Worm (Caenorhabditis elegans) whole organism, early embryonic: Measurements from ENCODE around the gene Y42H9AR.5.

ENCODE experiments used
- B0310.2 ChIP-seq: sonication (generic microtip); optimal IDR thresholded peaks from 2 replicates; lab custom pipeline; 2016; ENCODE audit warnings: mild to moderate bottlenecking, missing genetic modification characterization, missing compliant biosample characterization
- F13C5.2 ChIP-seq: sonication (generic microtip); optimal IDR thresholded peaks from 2 replicates; lab custom pipeline; 2017; ENCODE audit warnings: mild to moderate bottlenecking, missing genetic modification characterization, inconsistent platforms, missing compliant biosample characterization
- aly-1 ChIP-seq: sonication (generic microtip); optimal IDR thresholded peaks from 2 replicates; lab custom pipeline; 2016; ENCODE audit warnings: missing genetic modification characterization, missing compliant biosample characterization
- ama-1 ChIP-seq: fragments of 150-350 bp; optimal IDR thresholded peaks from 2 replicates; lab custom pipeline; 2014
- ceh-13 ChIP-seq: fragments of 200-800 bp; sonication (Bioruptor generic); optimal IDR thresholded peaks from 2 replicates; lab custom pipeline; 2018; ENCODE audit warnings: mild to moderate bottlenecking, missing genetic modification characterization, missing compliant biosample characterization
- ceh-36 ChIP-seq: sonication (generic microtip); optimal IDR thresholded peaks from 2 replicates; lab custom pipeline; 2016; ENCODE audit warnings: missing genetic modification characterization, inconsistent platforms, missing compliant biosample characterization
- ets-7 ChIP-seq: sonication (generic microtip); optimal IDR thresholded peaks from 2 replicates; lab custom pipeline; 2016; ENCODE audit warnings: missing genotype, missing genetic modification characterization, missing compliant biosample characterization
- flt-1 ChIP-seq: fragments of 200-800 bp; sonication (Bioruptor generic); IDR thresholded peaks from 2 replicates; pipeline ENCODE4 v1.3.6; 2022; ENCODE audit warnings: missing genetic modification characterization, missing compliant biosample characterization
- hmbx-1 ChIP-seq: sonication (generic microtip); optimal IDR thresholded peaks from 2 replicates; lab custom pipeline; 2016; ENCODE audit warnings: mild to moderate bottlenecking, missing genetic modification characterization, missing compliant biosample characterization
- hmg-4 ChIP-seq: fragments of 200-800 bp; sonication (Bioruptor generic); optimal IDR thresholded peaks from 2 replicates; lab custom pipeline; 2018; ENCODE audit warnings: mild to moderate bottlenecking, missing genetic modification characterization, missing compliant biosample characterization
- hnd-1 ChIP-seq: sonication (generic microtip); optimal IDR thresholded peaks from 2 replicates; lab custom pipeline; 2016; ENCODE audit warnings: missing genetic modification characterization, missing compliant biosample characterization
- pes-1 ChIP-seq: fragments of 200-800 bp; sonication (Bioruptor generic); IDR thresholded peaks from 2 replicates; pipeline ENCODE4 v1.3.6; 2022; ENCODE audit warnings: missing genetic modification reagents, missing genetic modification characterization, missing compliant biosample characterization
- scrt-1 ChIP-seq: fragments of 200-800 bp; sonication (Bioruptor generic); IDR thresholded peaks from 2 replicates; pipeline ENCODE4 v1.3.6; 2022; ENCODE audit warnings: missing genetic modification characterization, missing compliant biosample characterization
- sea-1 ChIP-seq: fragments of 200-800 bp; sonication (Bioruptor generic); conservative IDR thresholded peaks from 2 replicates; pipeline ENCODE4 v1.3.6; 2022; ENCODE audit warnings: missing genetic modification characterization, missing compliant biosample characterization
- tbx-11 ChIP-seq: fragments of 200-800 bp; sonication (Bioruptor generic); IDR thresholded peaks from 2 replicates; pipeline ENCODE4 v1.3.6; 2022; ENCODE audit warnings: missing genetic modification characterization, missing compliant biosample characterization
- tbx-37 ChIP-seq: fragments of 200-800 bp; sonication (Bioruptor generic); conservative IDR thresholded peaks from 2 replicates; pipeline ENCODE4 v1.3.6; 2022; ENCODE audit warnings: missing genetic modification reagents, missing genetic modification characterization, missing compliant biosample characterization
- tra-4 ChIP-seq: sonication (generic microtip); optimal IDR thresholded peaks from 2 replicates; lab custom pipeline; 2017; ENCODE audit warnings: missing genetic modification characterization, missing compliant biosample characterization

Gene Y42H9AR.5

DNA sequence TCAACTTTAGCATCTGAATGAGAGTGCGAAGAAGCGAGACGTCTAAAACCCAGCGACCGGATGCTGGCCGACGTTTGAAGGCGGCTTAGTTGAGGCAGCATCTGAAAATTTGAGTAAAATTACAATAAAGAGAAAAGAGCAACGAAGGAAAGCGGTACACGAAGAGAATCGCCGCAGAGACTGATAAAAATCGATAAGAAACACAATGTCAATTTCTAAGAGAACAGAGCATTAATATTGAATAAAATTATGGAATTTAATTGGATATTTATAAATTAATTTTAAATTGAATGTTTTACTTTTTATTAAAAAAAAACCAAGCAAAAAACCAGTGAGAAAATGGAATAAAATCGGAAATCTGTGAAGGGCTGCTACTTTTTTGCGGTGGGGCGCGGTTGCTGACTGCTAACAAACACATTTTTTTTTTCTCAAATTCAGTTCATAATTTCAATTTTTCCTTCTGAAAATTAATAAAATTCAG, 27.8 kb downstream of the Y42H9AR.5 start, which contains the start of the genes ndub-11 and moc-3:
ndub-11 (minus strand) TSS at position 101 of the 481 bp plus-strand sequence.
moc-3 (plus strand) TSS at position 431 of the 481 bp plus-strand sequence.
- TF ChIP-seq hnd-1, result no peak
- TF ChIP-seq pes-1, result no peak
- no peak for TF ChIP-seq hmbx-1 (tag; lab: Kevin White, UChicago)
- TF ChIP-seq sea-1, result no peak
- TF ChIP-seq ceh-36 (tag; lab: Kevin White, UChicago), result no peak
- TF ChIP-seq ceh-13 (GFP tag; lab: Kevin White, UChicago), result no peak
- TF ChIP-seq tbx-11 (GFP tag; lab: Robert Waterston, UW), result no peak
- TF ChIP-seq F13C5.2, result no peak
- TF ChIP-seq scrt-1, result no peak
- TF ChIP-seq ama-1 (lab: Kevin White, UChicago), result no peak
- TF ChIP-seq tbx-37 (GFP tag; lab: Robert Waterston, UW), result no peak
- no peak for TF ChIP-seq B0310.2 (tag; lab: Kevin White, UChicago)
- no peak for TF ChIP-seq hmg-4 (GFP tag; lab: Kevin White, UChicago)
- no peak for TF ChIP-seq flt-1 (GFP tag; lab: Robert Waterston, UW)

DNA sequence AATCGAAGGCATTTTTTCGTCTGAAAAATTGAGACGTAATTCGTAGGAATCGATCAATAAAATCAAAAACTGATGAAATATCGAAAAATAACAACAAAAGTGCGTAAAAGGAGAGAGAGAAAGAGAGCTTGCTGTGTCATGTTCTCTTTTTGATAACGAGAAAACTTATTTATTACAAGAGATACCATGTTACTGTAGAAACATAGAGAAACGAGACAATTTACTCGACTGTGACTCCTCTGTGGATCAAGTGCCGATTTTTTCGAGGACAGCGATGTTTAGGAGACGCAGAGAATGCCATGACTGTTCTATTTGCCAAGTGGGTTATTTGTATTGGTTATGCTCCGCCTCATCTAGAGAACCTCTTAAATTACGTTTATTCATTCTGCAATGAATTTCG, 31.2 kb downstream of the Y42H9AR.5 start, which contains the start of gene sph-1:
sph-1 (minus strand) TSS at position 23 of the 400 bp plus-strand sequence.
- TF ChIP-seq tbx-11 (GFP tag; lab: Robert Waterston, UW), result no peak
- TF ChIP-seq F13C5.2, result no peak
- TF ChIP-seq scrt-1, result no peak
- no peak for TF ChIP-seq pes-1
- no peak for TF ChIP-seq hnd-1
- TF ChIP-seq hmg-4 (GFP tag; lab: Kevin White, UChicago), result no peak
- no peak for TF ChIP-seq sea-1
- no peak for TF ChIP-seq tbx-37 (GFP tag; lab: Robert Waterston, UW)
- no peak for TF ChIP-seq ceh-13 (GFP tag; lab: Kevin White, UChicago)
- no peak for TF ChIP-seq ama-1 (lab: Kevin White, UChicago)
- no peak for TF ChIP-seq hmbx-1 (tag; lab: Kevin White, UChicago)
- no peak for TF ChIP-seq aly-1 (tag; lab: Kevin White, UChicago)
- no peak for TF ChIP-seq ets-7 (tag; lab: Kevin White, UChicago)
- no peak for TF ChIP-seq B0310.2 (tag; lab: Kevin White, UChicago)
- no peak for TF ChIP-seq ceh-36 (tag; lab: Kevin White, UChicago)
- no peak for TF ChIP-seq tra-4 (tag; lab: Kevin White, UChicago)
- TF ChIP-seq flt-1 (GFP tag; lab: Robert Waterston, UW), result no peak

DNA sequence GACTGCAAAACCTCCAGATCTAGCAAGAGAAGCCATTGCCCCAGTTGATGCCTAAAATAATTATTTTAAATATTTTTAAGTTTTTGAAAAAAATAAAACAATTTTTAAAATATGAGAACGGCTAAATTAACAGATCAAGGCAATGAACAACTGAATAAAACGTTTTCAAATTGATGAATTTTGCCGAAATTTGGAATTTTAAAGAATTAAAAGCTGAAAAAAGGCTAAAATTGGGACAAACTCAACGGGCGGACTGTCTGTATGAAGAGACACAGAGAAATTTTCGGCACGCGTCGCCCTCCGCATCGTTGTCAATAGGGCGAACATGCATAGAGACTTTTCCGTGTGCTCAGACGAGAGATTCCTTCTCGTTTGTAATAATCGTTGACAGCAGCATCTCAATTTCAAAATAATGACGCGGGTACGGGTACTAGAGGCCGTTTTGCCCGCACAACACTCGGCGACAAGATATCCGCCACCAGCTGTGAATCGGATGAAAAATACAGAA, 33.7 kb downstream of the Y42H9AR.5 start, which contains the start of the genes isp-1 and islo-1:
isp-1 (minus strand) TSS at position 51 of the 508 bp plus-strand sequence.
islo-1 (plus strand) TSS at position 385 of the 508 bp plus-strand sequence.
- TF ChIP-seq F13C5.2, result peak; percentile 55
- TF ChIP-seq tra-4 (tag; lab: Kevin White, UChicago), result no peak
- no peak for TF ChIP-seq hnd-1

DNA sequence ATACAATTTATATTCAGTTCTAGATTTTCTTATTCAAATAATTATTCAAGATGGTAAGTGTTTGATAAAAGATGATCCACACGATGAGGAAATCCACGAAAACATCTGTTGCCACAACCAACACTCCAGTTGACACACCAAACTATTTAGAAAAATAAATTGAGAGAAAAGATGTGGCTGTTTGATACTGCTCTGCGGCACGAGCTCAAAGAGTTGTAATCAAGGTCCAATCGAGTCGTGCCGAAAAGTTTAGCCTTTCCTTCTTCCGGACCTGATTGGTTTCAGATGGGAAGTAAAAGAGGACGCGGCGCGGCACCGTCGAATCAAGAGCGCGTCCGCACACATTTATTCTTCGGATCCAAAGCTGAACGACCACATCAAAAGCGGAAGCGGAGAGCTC, 34.2 kb downstream of the Y42H9AR.5 start:
- no peak for TF ChIP-seq tbx-11 (GFP tag; lab: Robert Waterston, UW)
- no peak for TF ChIP-seq F13C5.2
- no peak for TF ChIP-seq sea-1

DNA sequence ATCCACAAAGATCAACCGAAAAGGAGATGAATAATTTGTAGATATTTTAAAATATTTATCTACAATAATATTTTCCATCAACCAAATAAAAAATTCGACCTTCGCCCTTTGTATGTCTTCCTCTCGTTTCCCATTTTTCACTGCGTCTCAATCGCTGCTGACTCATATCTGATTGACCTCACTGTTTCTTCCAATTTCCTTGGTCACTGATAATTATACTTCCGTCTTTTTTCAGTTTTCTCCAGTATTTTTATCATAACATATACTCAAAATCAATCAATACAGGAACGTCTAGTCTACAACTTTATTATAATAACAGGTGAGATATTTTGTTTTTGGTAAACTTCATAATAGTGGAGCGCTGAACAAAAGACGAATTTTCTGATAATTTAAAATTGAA, 36.7 kb downstream of the Y42H9AR.5 start, which contains the start of gene pmk-3:
pmk-3 (plus strand) TSS at position 236 of the 400 bp plus-strand sequence.
- no peak for TF ChIP-seq ceh-13 (GFP tag; lab: Kevin White, UChicago)

DNA sequence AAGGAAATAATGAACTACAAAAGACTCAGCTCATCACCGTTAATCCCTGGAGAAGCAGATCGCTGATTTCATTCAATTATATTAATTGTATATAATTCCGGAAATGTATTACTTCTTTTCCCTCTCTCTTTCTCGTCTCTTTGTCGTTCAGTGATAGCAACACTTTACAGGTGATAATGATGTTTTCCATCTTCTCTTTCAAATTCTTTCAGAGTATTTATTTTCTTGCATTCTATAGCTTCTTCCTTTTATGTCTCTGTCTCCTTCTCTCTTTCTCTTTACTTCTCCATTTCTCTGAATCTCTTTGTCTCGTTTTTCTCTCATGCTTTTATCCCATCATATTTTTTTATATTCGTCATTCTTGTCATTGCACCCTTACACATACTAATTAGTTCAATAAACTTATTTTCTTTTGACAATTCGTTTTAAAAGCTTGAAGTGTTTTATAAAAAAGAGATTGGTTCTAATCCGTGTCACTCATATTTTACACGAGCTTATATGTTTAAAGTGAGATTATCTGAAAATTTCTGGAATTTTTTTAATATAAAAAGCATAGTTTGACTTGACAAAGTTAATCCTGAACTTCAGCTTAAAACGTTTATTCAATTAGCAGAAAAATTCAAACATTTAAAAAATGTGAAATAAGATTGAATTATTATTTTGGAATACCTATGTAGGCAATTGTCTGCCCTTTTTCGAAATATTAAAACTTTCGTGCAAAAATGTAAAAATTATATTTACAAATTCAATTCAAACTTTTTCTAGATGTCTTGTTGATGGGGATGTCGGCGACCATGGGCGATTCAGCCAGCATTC, 40.6 kb downstream of the Y42H9AR.5 start, which contains the start of gene pmk-2:
pmk-2 (plus strand) TSS at position 766 of the 816 bp plus-strand sequence.
- TF ChIP-seq ceh-13 (GFP tag; lab: Kevin White, UChicago) (no peak), scrt-1 (no peak), F13C5.2 (no peak), tbx-37 (GFP tag; lab: Robert Waterston, UW) (no peak), ama-1 (lab: Kevin White, UChicago) (no peak), tbx-11 (GFP tag; lab: Robert Waterston, UW) (no peak), ceh-36 (tag; lab: Kevin White, UChicago) (no peak), ets-7 (tag; lab: Kevin White, UChicago) (no peak), flt-1 (GFP tag; lab: Robert Waterston, UW) (no peak), hnd-1 (no peak), hmbx-1 (tag; lab: Kevin White, UChicago) (no peak), B0310.2 (tag; lab: Kevin White, UChicago) (no peak), pes-1 (no peak), hmg-4 (GFP tag; lab: Kevin White, UChicago) (no peak), sea-1 (no peak), tra-4 (tag; lab: Kevin White, UChicago) (no peak), aly-1 (tag; lab: Kevin White, UChicago) (no peak)

DNA sequence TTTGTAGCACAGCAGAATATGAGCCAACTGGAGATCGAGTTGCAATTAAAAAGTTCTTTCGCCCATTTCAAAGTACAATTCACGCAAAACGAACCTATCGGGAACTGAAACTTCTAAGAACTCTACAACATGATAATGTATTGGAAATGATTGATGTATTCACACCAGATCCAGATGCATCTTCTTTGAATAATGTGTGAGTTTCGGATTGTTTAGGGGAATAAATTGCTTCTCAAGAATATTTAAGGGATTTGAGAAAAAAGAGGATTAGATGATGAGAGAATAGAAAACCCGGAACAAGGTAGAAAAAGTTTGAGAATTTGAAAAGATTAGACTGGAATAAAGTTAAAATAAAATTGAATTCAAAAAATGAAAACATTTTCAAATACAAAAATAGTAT, 42.0 kb downstream of the Y42H9AR.5 start:
- TF ChIP-seq hmbx-1 (tag; lab: Kevin White, UChicago), result no peak
- no peak for TF ChIP-seq B0310.2 (tag; lab: Kevin White, UChicago)
- TF ChIP-seq sea-1, result no peak
- no peak for TF ChIP-seq hmg-4 (GFP tag; lab: Kevin White, UChicago)
- no peak for TF ChIP-seq scrt-1
- TF ChIP-seq tbx-11 (GFP tag; lab: Robert Waterston, UW), result no peak
- TF ChIP-seq flt-1 (GFP tag; lab: Robert Waterston, UW), result no peak
- TF ChIP-seq tra-4 (tag; lab: Kevin White, UChicago), result no peak
- TF ChIP-seq ets-7 (tag; lab: Kevin White, UChicago), result no peak
- no peak for TF ChIP-seq pes-1
- no peak for TF ChIP-seq ama-1 (lab: Kevin White, UChicago)
- no peak for TF ChIP-seq tbx-37 (GFP tag; lab: Robert Waterston, UW)
- no peak for TF ChIP-seq F13C5.2
- no peak for TF ChIP-seq aly-1 (tag; lab: Kevin White, UChicago)
- TF ChIP-seq ceh-36 (tag; lab: Kevin White, UChicago), result no peak
- TF ChIP-seq hnd-1, result no peak
- TF ChIP-seq ceh-13 (GFP tag; lab: Kevin White, UChicago), result no peak
